Worm (Caenorhabditis elegans) whole organism, L1 larva: ENCODE measurements around the gene F28F9.2.
A peak's percentile ranks its signal among the peaks of the same experiment; 100 is the strongest.

ENCODE experiments used
- C04F5.9 ChIP-seq: sonication (generic microtip); optimal IDR thresholded peaks from 2 replicates; lab custom pipeline; 2016; ENCODE audit warnings: missing genetic modification characterization, missing compliant biosample characterization
- C34B4.2 ChIP-seq: sonication (generic microtip); optimal IDR thresholded peaks from 2 replicates; lab custom pipeline; 2017; ENCODE audit warnings: mild to moderate bottlenecking, missing genetic modification characterization, missing compliant biosample characterization
- blmp-1 ChIP-seq: fragments of 150-350 bp; optimal IDR thresholded peaks from 2 replicates; lab custom pipeline; 2014; ENCODE audit warnings: missing biosample characterization, missing genetic modification characterization
- ceh-8 ChIP-seq: fragments of 200-800 bp; sonication (Bioruptor generic); optimal IDR thresholded peaks from 2 replicates; lab custom pipeline; 2018; ENCODE audit warnings: mild to moderate bottlenecking, missing genetic modification characterization, moderate library complexity, missing compliant biosample characterization
- ceh-82 ChIP-seq, 3 experiments: fragments of 150-350 bp in 1 of 3; sonication (generic microtip) in 2 of 3; optimal IDR thresholded peaks; 2 replicates each; lab custom pipeline; 2014 to 2017; ENCODE audit warnings: missing biosample characterization in 3 of 3, missing genetic modification characterization in 3 of 3
- ceh-88 ChIP-seq: fragments of 200-800 bp; sonication (Bioruptor generic); IDR thresholded peaks from 2 replicates; pipeline ENCODE4 v1.3.6; 2022; ENCODE audit warnings: missing genetic modification characterization, missing compliant biosample characterization
- ceh-90 ChIP-seq: sonication (generic microtip); optimal IDR thresholded peaks from 2 replicates; lab custom pipeline; 2016; ENCODE audit warnings: missing genetic modification characterization, missing compliant biosample characterization
- ces-1 ChIP-seq: fragments of 150-350 bp; optimal IDR thresholded peaks from 2 replicates; lab custom pipeline; 2014; ENCODE audit warnings: missing biosample characterization, missing genetic modification reagents, missing genetic modification characterization
- dpl-1 ChIP-seq, 3 experiments: fragments of 150-350 bp in 2 of 3; sonication (generic microtip) in 1 of 3; optimal IDR thresholded peaks; 2 replicates each; lab custom pipeline; 2014 to 2017; ENCODE audit warnings: missing biosample characterization in 3 of 3, missing genetic modification characterization in 3 of 3, missing genetic modification reagents in 3 of 3
- dsc-1 ChIP-seq: sonication (generic microtip); optimal IDR thresholded peaks from 2 replicates; lab custom pipeline; 2016; ENCODE audit warnings: mild to moderate bottlenecking, missing genetic modification characterization, missing compliant biosample characterization
- fkh-8 ChIP-seq: sonication (generic microtip); optimal IDR thresholded peaks from 2 replicates; lab custom pipeline; 2016; ENCODE audit warnings: mild to moderate bottlenecking, missing genetic modification characterization, missing compliant biosample characterization
- fos-1 ChIP-seq: fragments of 150-350 bp; optimal IDR thresholded peaks from 2 replicates; lab custom pipeline; 2014; ENCODE audit warnings: missing biosample characterization, missing genetic modification characterization
- hlh-17 ChIP-seq: fragments of 200-800 bp; sonication (Bioruptor generic); optimal IDR thresholded peaks from 2 replicates; lab custom pipeline; 2018; ENCODE audit warnings: missing genetic modification characterization, mild to moderate bottlenecking, missing compliant biosample characterization, moderate library complexity, borderline replicate concordance
- irx-1 ChIP-seq: sonication (generic microtip); optimal IDR thresholded peaks from 2 replicates; lab custom pipeline; 2016; ENCODE audit warnings: missing genetic modification characterization, missing compliant biosample characterization
- lin-13 ChIP-seq: fragments of 150-350 bp; optimal IDR thresholded peaks from 2 replicates; lab custom pipeline; 2014; ENCODE audit warnings: missing biosample characterization, missing genetic modification reagents, missing genetic modification characterization
- lin-14 ChIP-seq: fragments of 200-800 bp; sonication (Bioruptor generic); optimal IDR thresholded peaks from 2 replicates; lab custom pipeline; 2018; ENCODE audit warnings: mild to moderate bottlenecking, missing genetic modification characterization, moderate library complexity, missing compliant biosample characterization
- lin-39 ChIP-seq: fragments of 150-350 bp; optimal IDR thresholded peaks from 2 replicates; lab custom pipeline; 2014; ENCODE audit warnings: missing biosample characterization, missing genetic modification reagents, missing genetic modification characterization
- nhr-12 ChIP-seq: sonication (generic microtip); optimal IDR thresholded peaks from 2 replicates; lab custom pipeline; 2017; ENCODE audit warnings: missing biosample characterization, missing genetic modification characterization
- nhr-19 ChIP-seq: fragments of 200-800 bp; sonication (Bioruptor generic); conservative IDR thresholded peaks from 2 replicates; pipeline ENCODE4 v1.3.6; 2022; ENCODE audit warnings: missing genetic modification characterization, missing compliant biosample characterization
- nhr-47 ChIP-seq: sonication (generic microtip); optimal IDR thresholded peaks from 2 replicates; lab custom pipeline; 2016; ENCODE audit warnings: mild to moderate bottlenecking, missing genetic modification characterization, moderate library complexity, missing compliant biosample characterization
- nhr-71 ChIP-seq: sonication (generic microtip); optimal IDR thresholded peaks from 2 replicates; lab custom pipeline; 2016; ENCODE audit warnings: mild to moderate bottlenecking, missing genetic modification characterization, moderate library complexity, missing compliant biosample characterization
- nhr-76 ChIP-seq: sonication (generic microtip); optimal IDR thresholded peaks from 2 replicates; lab custom pipeline; 2017; ENCODE audit warnings: missing biosample characterization, missing genetic modification characterization
- nhr-77 ChIP-seq: fragments of 150-350 bp; optimal IDR thresholded peaks from 2 replicates; lab custom pipeline; 2014; ENCODE audit warnings: missing biosample characterization, missing genetic modification characterization
- nhr-84 ChIP-seq: sonication (generic microtip); optimal IDR thresholded peaks from 2 replicates; lab custom pipeline; 2017; ENCODE audit warnings: missing biosample characterization, missing genetic modification characterization
- nhr-85 ChIP-seq: sonication (generic microtip); peaks from one replicate; lab custom pipeline; 2016; ENCODE audit warnings: missing genetic modification characterization, inconsistent platforms, missing compliant biosample characterization
- nhr-90 ChIP-seq: sonication (generic microtip); optimal IDR thresholded peaks from 2 replicates; lab custom pipeline; 2016; ENCODE audit warnings: mild to moderate bottlenecking, missing genetic modification characterization, missing compliant biosample characterization; ENCODE audit not compliant: poor library complexity
- pag-3 ChIP-seq: sonication (generic microtip); optimal IDR thresholded peaks from 2 replicates; lab custom pipeline; 2017; ENCODE audit warnings: missing genetic modification characterization, mild to moderate bottlenecking, missing compliant biosample characterization, antibody characterized with exemption, borderline replicate concordance; ENCODE audit not compliant: insufficient read depth
- pax-3 ChIP-seq: fragments of 200-800 bp; sonication (Bioruptor generic); optimal IDR thresholded peaks from 2 replicates; lab custom pipeline; 2018; ENCODE audit warnings: mild to moderate bottlenecking, missing genetic modification characterization, moderate library complexity, missing compliant biosample characterization
- pqm-1 ChIP-seq: sonication (generic microtip); optimal IDR thresholded peaks from 3 replicates; lab custom pipeline; 2017; ENCODE audit warnings: missing biosample characterization, missing genetic modification characterization
- rnt-1 ChIP-seq: sonication (generic microtip); optimal IDR thresholded peaks from 2 replicates; lab custom pipeline; 2016; ENCODE audit warnings: mild to moderate bottlenecking, missing genetic modification characterization, moderate library complexity, missing compliant biosample characterization
- snu-23 ChIP-seq: sonication (generic microtip); optimal IDR thresholded peaks from 2 replicates; lab custom pipeline; 2016; ENCODE audit warnings: missing genetic modification characterization, missing compliant biosample characterization
- swsn-7 ChIP-seq: sonication (generic microtip); optimal IDR thresholded peaks from 2 replicates; lab custom pipeline; 2016; ENCODE audit warnings: missing genetic modification characterization, missing compliant biosample characterization
- tlp-1 ChIP-seq: fragments of 150-350 bp; optimal IDR thresholded peaks from 2 replicates; lab custom pipeline; 2014; ENCODE audit warnings: missing biosample characterization, missing genetic modification characterization
- unc-130 ChIP-seq: fragments of 150-350 bp; optimal IDR thresholded peaks from 2 replicates; lab custom pipeline; 2017; ENCODE audit warnings: missing biosample characterization, missing genetic modification characterization, inconsistent platforms
- unc-30 ChIP-seq: sonication (generic microtip); optimal IDR thresholded peaks from 2 replicates; lab custom pipeline; 2017; ENCODE audit warnings: missing biosample characterization, missing genetic modification characterization
- unc-62 ChIP-seq: fragments of 150-350 bp; optimal IDR thresholded peaks from 2 replicates; lab custom pipeline; 2014; ENCODE audit warnings: missing biosample characterization, missing genetic modification reagents, missing genetic modification characterization
- unc-86 ChIP-seq: sonication (generic microtip); optimal IDR thresholded peaks from 2 replicates; lab custom pipeline; 2016; ENCODE audit warnings: missing genetic modification characterization, missing compliant biosample characterization
- vab-15 ChIP-seq: sonication (generic microtip); optimal IDR thresholded peaks from 2 replicates; lab custom pipeline; 2017; ENCODE audit warnings: missing genotype, mild to moderate bottlenecking, missing genetic modification characterization, missing compliant biosample characterization
- zip-4 ChIP-seq: fragments of 200-800 bp; sonication (Bioruptor generic); optimal IDR thresholded peaks from 2 replicates; lab custom pipeline; 2018; ENCODE audit warnings: mild to moderate bottlenecking, missing genetic modification characterization, moderate library complexity, missing compliant biosample characterization
- ztf-11 ChIP-seq, 2 experiments: sonication (generic microtip); optimal IDR thresholded peaks; 2 replicates each; lab custom pipeline; 2016 to 2017; ENCODE audit warnings: missing genetic modification characterization in 2 of 2, missing biosample characterization in 1 of 2, missing compliant biosample characterization in 1 of 2

The F28F9.2 gene

ce11 chrIV:3824720-3825119, 14.8 kb upstream of the F28F9.2 start (continued):
- peak; percentile 28 for TF ChIP-seq dsc-1 (tag; lab: Kevin White, UChicago)
- TF ChIP-seq fos-1 (tag; lab: Kevin White, UChicago), result no peak
- peak; percentile 26 for TF ChIP-seq fkh-8 (tag; lab: Kevin White, UChicago)
- no peak for TF ChIP-seq hlh-17 (GFP tag; lab: Kevin White, UChicago)
- peak; percentile 33 for TF ChIP-seq nhr-47 (tag; lab: Kevin White, UChicago)
- no peak for TF ChIP-seq nhr-19 (GFP tag; lab: Robert Waterston, UW)
- no peak for TF ChIP-seq lin-39 (tag; lab: Kevin White, UChicago)
- TF ChIP-seq ceh-82 (tag; optimal IDR thresholded peaks at IDR 0.05; lab: Kevin White, UChicago), result peak in 2 of 3 experiments; percentile 31 to 59
- TF ChIP-seq blmp-1 (tag; lab: Kevin White, UChicago), result no peak
- TF ChIP-seq unc-62, result no peak
- no peak for TF ChIP-seq ztf-11 (tag; optimal IDR thresholded peaks at IDR 0.05; lab: Kevin White, UChicago)
- no peak for TF ChIP-seq ceh-90 (tag; lab: Kevin White, UChicago)

- no peak for TF ChIP-seq fkh-8 (tag; lab: Kevin White, UChicago)
These were observed 14.1 kb upstream of the F28F9.2 start for ce11 chrIV:3825388-3825787.

ce11 chrIV:3826590-3827128, 12.9 kb upstream of the F28F9.2 start, which contains the start of gene F28F9.3:
F28F9.3 (plus strand) TSS chrIV:3826890.
- TF ChIP-seq vab-15 (tag; lab: Kevin White, UChicago), result peak; percentile 74
- no peak for TF ChIP-seq pqm-1
- peak; percentile 37 for TF ChIP-seq lin-14 (GFP tag; lab: Kevin White, UChicago)
- TF ChIP-seq swsn-7 (tag; lab: Kevin White, UChicago), result no peak
- peak in 1 of 2 experiments; percentile 20 for TF ChIP-seq ztf-11 (tag; optimal IDR thresholded peaks at IDR 0.05; lab: Kevin White, UChicago)
- peak; percentile 76 for TF ChIP-seq nhr-85 (tag; lab: Kevin White, UChicago)
- no peak for TF ChIP-seq hlh-17 (GFP tag; lab: Kevin White, UChicago)
- peak; percentile 1 for TF ChIP-seq nhr-71
- TF ChIP-seq snu-23, result peak; percentile 14

- TF ChIP-seq nhr-85 (tag; lab: Kevin White, UChicago), result peak; percentile 44
- TF ChIP-seq rnt-1 (tag; lab: Kevin White, UChicago), result no peak
- peak; percentile 88 for TF ChIP-seq blmp-1 (tag; lab: Kevin White, UChicago)
These were observed 11.8 kb upstream of the F28F9.2 start for ce11 chrIV:3827724-3828123.

- peak; percentile 32 for TF ChIP-seq pax-3
- TF ChIP-seq nhr-76, result no peak
- TF ChIP-seq C04F5.9, result no peak
- TF ChIP-seq unc-30 (tag; lab: Kevin White, UChicago), result no peak
- TF ChIP-seq ceh-88 (GFP tag; lab: Robert Waterston, UW), result no peak
- TF ChIP-seq tlp-1 (tag; lab: Kevin White, UChicago), result no peak
- no peak for TF ChIP-seq pag-3
- TF ChIP-seq C34B4.2 (tag; lab: Kevin White, UChicago), result no peak
- TF ChIP-seq nhr-12 (tag; lab: Kevin White, UChicago), result no peak
- TF ChIP-seq fos-1 (tag; lab: Kevin White, UChicago), result no peak
- TF ChIP-seq vab-15 (tag; lab: Kevin White, UChicago), result no peak
- TF ChIP-seq zip-4, result no peak
- TF ChIP-seq nhr-47 (tag; lab: Kevin White, UChicago), result peak; percentile 40
- TF ChIP-seq unc-86 (tag; lab: Kevin White, UChicago), result no peak
- no peak for TF ChIP-seq nhr-90 (tag; lab: Kevin White, UChicago)
- TF ChIP-seq ceh-90 (tag; lab: Kevin White, UChicago), result no peak
- no peak for TF ChIP-seq unc-130 (tag; lab: Kevin White, UChicago)
- TF ChIP-seq lin-13 (GFP tag; lab: Kevin White, UChicago), result no peak
- TF ChIP-seq snu-23, result no peak
- TF ChIP-seq dsc-1 (tag; lab: Kevin White, UChicago), result peak; percentile 58
- no peak for TF ChIP-seq irx-1 (tag; lab: Kevin White, UChicago)
- no peak for TF ChIP-seq pqm-1
- TF ChIP-seq blmp-1 (tag; lab: Kevin White, UChicago), result no peak
- TF ChIP-seq ces-1 (GFP tag; lab: Kevin White, UChicago), result no peak
- TF ChIP-seq dpl-1 (GFP tag; optimal IDR thresholded peaks at IDR 0.05; lab: Kevin White, UChicago), result no peak
- TF ChIP-seq ceh-8 (GFP tag; lab: Kevin White, UChicago), result no peak
- TF ChIP-seq nhr-84 (tag; lab: Kevin White, UChicago), result no peak
- TF ChIP-seq fkh-8 (tag; lab: Kevin White, UChicago), result peak; percentile 75
- no peak for TF ChIP-seq nhr-77 (tag; lab: Kevin White, UChicago)
- no peak for TF ChIP-seq ztf-11 (tag; optimal IDR thresholded peaks at IDR 0.05; lab: Kevin White, UChicago)
- TF ChIP-seq nhr-19 (GFP tag; lab: Robert Waterston, UW), result no peak
- TF ChIP-seq nhr-71, result peak; percentile 52
- TF ChIP-seq ceh-82 (tag; optimal IDR thresholded peaks at IDR 0.05; lab: Kevin White, UChicago), result no peak
These were observed 7.5 kb upstream of the F28F9.2 start for ce11 chrIV:3832040-3832439.
